Fruit fly (Drosophila melanogaster) whole organism, adult: ENCODE data around the gene HP5.
A peak's percentile ranks its signal among the peaks of the same experiment; 100 is the strongest.

ENCODE experiments used
- CG11617 ChIP-seq: fragments of 200-800 bp; sonication (Bioruptor generic); optimal IDR thresholded peaks from 2 replicates; lab custom pipeline; 2017; ENCODE audit warnings: mild to moderate bottlenecking, missing biosample characterization, missing genetic modification reagents, missing genetic modification characterization
- CG12768 ChIP-seq: fragments of 200-800 bp; sonication (Bioruptor generic); optimal IDR thresholded peaks from 2 replicates; lab custom pipeline; 2017; ENCODE audit warnings: missing biosample characterization, missing genetic modification characterization, mild to moderate bottlenecking, moderate library complexity, missing genetic modification reagents
- CG14711 ChIP-seq: fragments of 200-800 bp; sonication (Bioruptor generic); optimal IDR thresholded peaks from 2 replicates; lab custom pipeline; 2018; ENCODE audit warnings: missing biosample characterization, mild to moderate bottlenecking, missing genetic modification characterization, moderate library complexity
- CG1620 ChIP-seq: fragments of 200-800 bp; sonication (Bioruptor generic); optimal IDR thresholded peaks from 2 replicates; lab custom pipeline; 2016; ENCODE audit warnings: missing biosample characterization, missing genetic modification characterization
- CG33017 ChIP-seq: fragments of 200-800 bp; sonication (Bioruptor generic); optimal IDR thresholded peaks from 2 replicates; lab custom pipeline; 2018; ENCODE audit warnings: missing biosample characterization, mild to moderate bottlenecking, missing genetic modification characterization, moderate library complexity
- CG5204 ChIP-seq: fragments of 200-800 bp; sonication (Bioruptor generic); optimal IDR thresholded peaks from 2 replicates; lab custom pipeline; 2016; ENCODE audit warnings: missing biosample characterization, missing genetic modification characterization
- CG7045 ChIP-seq: fragments of 200-800 bp; sonication (Bioruptor generic); optimal IDR thresholded peaks from 2 replicates; lab custom pipeline; 2017; ENCODE audit warnings: missing biosample characterization, mild to moderate bottlenecking, missing genetic modification characterization
- CG7101 ChIP-seq: fragments of 200-800 bp; sonication (Bioruptor generic); optimal IDR thresholded peaks from 2 replicates; lab custom pipeline; 2018; ENCODE audit warnings: missing biosample characterization, mild to moderate bottlenecking, missing genetic modification characterization, moderate library complexity
- Clk ChIP-seq: fragments of 200-800 bp; sonication (Bioruptor generic); optimal IDR thresholded peaks from 2 replicates; lab custom pipeline; 2017; ENCODE audit warnings: missing biosample characterization, missing genetic modification characterization
- Crg-1 ChIP-seq: fragments of 200-800 bp; sonication (Bioruptor generic); optimal IDR thresholded peaks from 2 replicates; lab custom pipeline; 2016; ENCODE audit warnings: missing biosample characterization, missing genetic modification characterization
- Hr96 ChIP-seq: fragments of 200-800 bp; sonication (Bioruptor generic); optimal IDR thresholded peaks from 2 replicates; lab custom pipeline; 2016; ENCODE audit warnings: missing biosample characterization, missing genetic modification characterization
- Mnt ChIP-seq: fragments of 200-800 bp; sonication (Bioruptor generic); optimal IDR thresholded peaks from 2 replicates; lab custom pipeline; 2016; ENCODE audit warnings: missing biosample characterization, mild to moderate bottlenecking, missing genetic modification characterization
- bab1 ChIP-seq: fragments of 200-800 bp; sonication (Bioruptor generic); optimal IDR thresholded peaks from 3 replicates; lab custom pipeline; 2019; ENCODE audit warnings: missing biosample characterization, mild to moderate bottlenecking, missing genetic modification characterization, moderate library complexity
- cic ChIP-seq: fragments of 200-800 bp; sonication (Bioruptor generic); optimal IDR thresholded peaks from 2 replicates; lab custom pipeline; 2017; ENCODE audit warnings: missing biosample characterization, mild to moderate bottlenecking, missing genetic modification characterization, moderate library complexity
- cnc ChIP-seq, 2 experiments: fragments of >200 bp; optimal IDR thresholded peaks; 2 replicates each; lab custom pipeline; 2017
- kay ChIP-seq: fragments of 200-800 bp; sonication (Bioruptor generic); peaks from one replicate; lab custom pipeline; 2016; ENCODE audit warnings: missing biosample characterization, missing genetic modification characterization, borderline replicate concordance
- ovo ChIP-seq: fragments of 200-800 bp; sonication (Bioruptor generic); optimal IDR thresholded peaks from 2 replicates; lab custom pipeline; 2016; ENCODE audit warnings: missing biosample characterization, missing genetic modification characterization
- pad ChIP-seq: fragments of 200-800 bp; sonication (Bioruptor generic); optimal IDR thresholded peaks from 3 replicates; lab custom pipeline; 2017; ENCODE audit warnings: missing biosample characterization, missing genetic modification characterization, mild to moderate bottlenecking, moderate library complexity, missing genetic modification reagents
- tj ChIP-seq: fragments of 200-800 bp; sonication (Bioruptor generic); optimal IDR thresholded peaks from 3 replicates; lab custom pipeline; 2017; ENCODE audit warnings: missing biosample characterization, mild to moderate bottlenecking, missing genetic modification characterization, moderate library complexity
- toe ChIP-seq: fragments of 200-800 bp; sonication (Bioruptor generic); optimal IDR thresholded peaks from 2 replicates; lab custom pipeline; 2016; ENCODE audit warnings: missing biosample characterization, missing genetic modification characterization

The HP5 gene

dm6 chrX:11485075-11485474 lies 30.5 kb downstream of the HP5 start, which contains the start of gene Spase25:
Spase25 (plus strand) TSS chrX:11485250.
- no peak for TF ChIP-seq cnc (optimal IDR thresholded peaks at IDR 0.05; lab: Kevin White, UChicago)
- TF ChIP-seq bab1: peak; percentile 60

- TF ChIP-seq CG33017 (tag; lab: Kevin White, UChicago) (no peak), Mnt (GFP tag; lab: Kevin White, UChicago) (no peak), cnc (optimal IDR thresholded peaks at IDR 0.05; lab: Kevin White, UChicago) (no peak), cic (GFP tag; lab: Kevin White, UChicago) (no peak), CG14711 (tag; lab: Kevin White, UChicago) (no peak), toe (no peak), pad (GFP tag; lab: Kevin White, UChicago) (no peak), CG7101 (tag; lab: Kevin White, UChicago) (no peak), CG7045 (GFP tag; lab: Kevin White, UChicago) (no peak), Clk (GFP tag; lab: Kevin White, UChicago) (no peak), Hr96 (GFP tag; lab: Kevin White, UChicago) (no peak), Crg-1 (GFP tag; lab: Kevin White, UChicago) (no peak), ovo (no peak), CG12768 (GFP tag; lab: Kevin White, UChicago) (no peak), bab1 (no peak), tj (no peak), CG11617 (GFP tag; lab: Kevin White, UChicago) (no peak), CG5204 (GFP tag; lab: Kevin White, UChicago) (no peak)
Measured at dm6 chrX:11491473-11491872, 36.9 kb downstream of the HP5 start, which contains the start of gene CG33235. CG33235 (minus strand) TSS chrX:11491573.

dm6 chrX:11492205-11492604 lies 37.6 kb downstream of the HP5 start:
- TF ChIP-seq CG1620 (GFP tag; lab: Kevin White, UChicago) (no peak), bab1 (peak; percentile 30), kay (GFP tag; lab: Kevin White, UChicago) (peak; percentile 6)

- TF ChIP-seq ovo (peak; percentile 57), CG7101 (tag; lab: Kevin White, UChicago) (peak; percentile 42), CG5204 (GFP tag; lab: Kevin White, UChicago) (no peak), CG14711 (tag; lab: Kevin White, UChicago) (peak; percentile 41), bab1 (peak; percentile 68), CG7045 (GFP tag; lab: Kevin White, UChicago) (no peak), tj (peak; percentile 53), CG1620 (GFP tag; lab: Kevin White, UChicago) (peak; percentile 1), Mnt (GFP tag; lab: Kevin White, UChicago) (peak; percentile 54)
Measured at dm6 chrX:11492916-11493590, 38.5 kb downstream of the HP5 start, which contains the start of gene Drak. Drak (plus strand) TSS chrX:11493135.

- no peak for TF ChIP-seq cnc (optimal IDR thresholded peaks at IDR 0.05; lab: Kevin White, UChicago)
- no peak for TF ChIP-seq Hr96 (GFP tag; lab: Kevin White, UChicago)
- no peak for TF ChIP-seq Crg-1 (GFP tag; lab: Kevin White, UChicago)
- peak; percentile 35 for TF ChIP-seq CG7101 (tag; lab: Kevin White, UChicago)
- peak; percentile 41 for TF ChIP-seq bab1
- peak; percentile 77 for TF ChIP-seq kay (GFP tag; lab: Kevin White, UChicago)
- TF ChIP-seq CG14711 (tag; lab: Kevin White, UChicago): no peak
- TF ChIP-seq toe: no peak
- no peak for TF ChIP-seq cic (GFP tag; lab: Kevin White, UChicago)
- no peak for TF ChIP-seq tj
- TF ChIP-seq Mnt (GFP tag; lab: Kevin White, UChicago): no peak
- no peak for TF ChIP-seq CG5204 (GFP tag; lab: Kevin White, UChicago)
- TF ChIP-seq CG12768 (GFP tag; lab: Kevin White, UChicago): no peak
- no peak for TF ChIP-seq ovo
- TF ChIP-seq pad (GFP tag; lab: Kevin White, UChicago): peak; percentile 63
- TF ChIP-seq CG1620 (GFP tag; lab: Kevin White, UChicago): no peak
- TF ChIP-seq CG33017 (tag; lab: Kevin White, UChicago): no peak
- no peak for TF ChIP-seq CG11617 (GFP tag; lab: Kevin White, UChicago)
- TF ChIP-seq CG7045 (GFP tag; lab: Kevin White, UChicago): no peak
- TF ChIP-seq Clk (GFP tag; lab: Kevin White, UChicago): no peak
Measured at dm6 chrX:11494731-11495277, 40.2 kb downstream of the HP5 start.

- TF ChIP-seq Hr96 (GFP tag; lab: Kevin White, UChicago) (no peak), kay (GFP tag; lab: Kevin White, UChicago) (peak; percentile 32)
Measured at dm6 chrX:11495474-11495873, 40.9 kb downstream of the HP5 start.

dm6 chrX:11496257-11496656 lies 41.7 kb downstream of the HP5 start:
- TF ChIP-seq cic (GFP tag; lab: Kevin White, UChicago) (no peak), Clk (GFP tag; lab: Kevin White, UChicago) (no peak), cnc (optimal IDR thresholded peaks at IDR 0.05; lab: Kevin White, UChicago) (no peak), toe (no peak), ovo (no peak), CG11617 (GFP tag; lab: Kevin White, UChicago) (no peak), CG7101 (tag; lab: Kevin White, UChicago) (no peak), Mnt (GFP tag; lab: Kevin White, UChicago) (no peak), kay (GFP tag; lab: Kevin White, UChicago) (peak; percentile 57), Hr96 (GFP tag; lab: Kevin White, UChicago) (no peak), tj (peak; percentile 40), Crg-1 (GFP tag; lab: Kevin White, UChicago) (no peak), CG1620 (GFP tag; lab: Kevin White, UChicago) (no peak)
